Worm (Caenorhabditis elegans): Measurements from ENCODE around the gene ZC239.20.
"Not testable (repeated sequence)": the region's sequence is repeated elsewhere in the genome, so short reads cannot be mapped to it uniquely, and the experiment has no call there.

Gene ZC239.20

ce11 chrII:3215762-3216161 is 9.4 kb upstream of the ZC239.20 start, which contains the start of gene ZC239.3:
Gene ZC239.3 (plus strand): TSS chrII:3216062.
- not testable (repeated sequence) for TF ChIP-seq ZK185.1 (tag; optimal IDR thresholded peaks at IDR 0.05; ENCODE audit: poor library complexity, severe bottlenecking); repo-1 (tag; optimal IDR thresholded peaks at IDR 0.05); pha-4 (tag; optimal IDR thresholded peaks at IDR 0.05)

DNA sequence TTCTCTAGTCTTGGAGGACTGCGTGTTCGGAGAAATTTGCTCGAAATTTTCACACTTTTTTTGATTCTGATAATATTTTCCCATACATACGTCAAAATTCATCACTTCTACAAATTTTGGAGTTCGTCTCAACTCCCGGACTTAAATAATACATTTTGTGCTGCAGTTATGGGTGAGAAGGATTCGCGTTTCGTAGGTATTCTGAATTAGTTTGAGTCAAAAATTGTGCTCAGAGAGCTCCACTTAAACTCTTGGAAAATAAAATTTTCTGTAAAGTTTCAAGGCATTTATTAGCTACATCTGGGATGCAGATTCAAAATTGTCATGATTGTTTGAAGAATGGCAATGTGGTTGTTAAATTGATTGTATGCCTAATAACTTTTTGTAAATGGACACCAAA is 7.6 kb upstream of the ZC239.20 start, which contains the start of gene ZC239.4:
TSS of gene ZC239.4 (plus strand) at position 301 of the 400 bp plus-strand sequence.
- no peak for TF ChIP-seq C17E4.6 (GFP tag; IDR thresholded peaks at IDR 0.05)
- TF ChIP-seq nfyb-1 (GFP tag; IDR thresholded peaks at IDR 0.05): no peak
- TF ChIP-seq egl-44 (GFP tag; IDR thresholded peaks at IDR 0.05): no peak
- no peak for TF ChIP-seq hmg-20 (GFP tag; IDR thresholded peaks at IDR 0.05)
- TF ChIP-seq F39B2.1 (GFP tag; IDR thresholded peaks at IDR 0.05): no peak
- no peak for TF ChIP-seq lin-35 (GFP tag; optimal IDR thresholded peaks at IDR 0.05)
- TF ChIP-seq F33H1.4 (GFP tag; IDR thresholded peaks at IDR 0.05): no peak
- TF ChIP-seq aptf-3 (GFP tag; IDR thresholded peaks at IDR 0.05): no peak
- TF ChIP-seq athp-1 (tag; optimal IDR thresholded peaks at IDR 0.05): no peak
- no peak for TF ChIP-seq rec-8 (tag; optimal IDR thresholded peaks at IDR 0.05)

DNA sequence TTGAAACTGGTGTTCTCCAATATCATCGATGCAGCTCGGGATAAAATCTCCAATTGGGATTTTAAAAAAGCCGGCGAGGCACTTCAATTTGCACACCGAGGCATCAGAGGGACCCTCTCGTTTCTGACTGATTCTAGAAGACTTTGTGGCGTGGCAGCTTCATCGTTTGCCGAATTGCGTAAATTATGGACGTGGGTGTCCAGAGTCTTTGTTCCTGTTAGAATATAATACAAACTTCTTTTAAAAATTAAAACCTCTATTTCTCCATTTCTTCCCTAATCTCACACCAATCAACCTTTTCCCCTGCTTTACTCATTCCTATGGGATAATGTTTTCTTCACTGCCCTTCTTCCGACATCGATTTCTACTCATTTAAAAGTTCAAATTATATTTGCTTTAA is 4.0 kb upstream of the ZC239.20 start, which contains the start of gene ZC239.5:
TSS of gene ZC239.5 (plus strand) at position 301 of the 400 bp plus-strand sequence.
- no peak for TF ChIP-seq ztf-6 (GFP tag; IDR thresholded peaks at IDR 0.05)
- no peak for TF ChIP-seq rec-8 (tag; optimal IDR thresholded peaks at IDR 0.05)
- no peak for TF ChIP-seq lag-1 (GFP tag; IDR thresholded peaks at IDR 0.05)
- no peak for TF ChIP-seq pbrm-1 (GFP tag; IDR thresholded peaks at IDR 0.05)
- no peak for TF ChIP-seq ZK185.1 (tag; optimal IDR thresholded peaks at IDR 0.05; ENCODE audit: poor library complexity, severe bottlenecking)
- no peak for TF ChIP-seq mxl-1 (tag; optimal IDR thresholded peaks at IDR 0.05)
- no peak for TF ChIP-seq hsf-1 (GFP tag; IDR thresholded peaks at IDR 0.05)
- no peak for TF ChIP-seq F23B12.7 (tag; optimal IDR thresholded peaks at IDR 0.05; ENCODE audit: insufficient read depth)
- no peak for TF ChIP-seq ceh-27 (GFP tag; optimal IDR thresholded peaks at IDR 0.05)

ce11 chrII:3209251-3209650 is 2.9 kb upstream of the ZC239.20 start, which contains the start of gene ZC239.6:
Gene ZC239.6 (plus strand): TSS chrII:3209631.
- peak; percentile 53; the same call in 1 of the 2 replicates for TF ChIP-seq hsf-1 (GFP tag; IDR thresholded peaks at IDR 0.05)
- TF ChIP-seq ZK185.1 (tag; optimal IDR thresholded peaks at IDR 0.05; ENCODE audit: poor library complexity, severe bottlenecking): no peak
- TF ChIP-seq B0035.1 (tag; optimal IDR thresholded peaks at IDR 0.05): no peak
- peak; percentile 46; the same call in 1 of the 2 replicates for TF ChIP-seq hmg-1.2 (GFP tag; IDR thresholded peaks at IDR 0.05)
- no peak for TF ChIP-seq attf-6 (GFP tag; IDR thresholded peaks at IDR 0.05)
- no peak for TF ChIP-seq lir-1 (GFP tag; conservative IDR thresholded peaks at IDR 0.05)

- no peak for TF ChIP-seq atf-7 (tag; optimal IDR thresholded peaks at IDR 0.05)
- no peak for TF ChIP-seq D2030.7 (GFP tag; IDR thresholded peaks at IDR 0.05)
- no peak for TF ChIP-seq ztf-6 (GFP tag; IDR thresholded peaks at IDR 0.05)
Observed at ce11 chrII:3208679-3209078, 2.4 kb upstream of the ZC239.20 start, which contains the start of gene sdz-35. Gene sdz-35 (minus strand): TSS chrII:3208779.

DNA sequence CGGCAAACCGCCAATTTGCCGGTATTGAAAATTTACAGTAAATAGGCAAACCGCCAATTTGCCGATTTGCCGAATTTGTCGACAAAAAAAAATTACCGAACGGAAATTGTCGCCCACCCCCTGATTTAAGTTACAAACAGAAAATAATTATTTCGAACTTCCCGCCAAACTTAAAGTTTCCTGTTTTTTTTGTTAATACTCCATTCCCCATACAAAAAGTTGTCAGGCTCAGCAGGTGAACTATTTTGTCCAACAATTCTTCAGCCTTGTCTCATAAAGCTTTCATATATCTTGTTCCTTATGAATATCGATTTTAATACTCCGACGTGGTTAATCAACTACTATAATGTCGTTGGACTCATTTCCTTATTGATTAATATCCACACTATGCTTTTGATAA is 2.9 kb downstream of the ZC239.20 start, which contains the start of gene sri-50:
TSS of gene sri-50 (plus strand) at position 301 of the 400 bp plus-strand sequence.
- no peak for TF ChIP-seq ztf-28 (GFP tag; IDR thresholded peaks at IDR 0.05)

DNA sequence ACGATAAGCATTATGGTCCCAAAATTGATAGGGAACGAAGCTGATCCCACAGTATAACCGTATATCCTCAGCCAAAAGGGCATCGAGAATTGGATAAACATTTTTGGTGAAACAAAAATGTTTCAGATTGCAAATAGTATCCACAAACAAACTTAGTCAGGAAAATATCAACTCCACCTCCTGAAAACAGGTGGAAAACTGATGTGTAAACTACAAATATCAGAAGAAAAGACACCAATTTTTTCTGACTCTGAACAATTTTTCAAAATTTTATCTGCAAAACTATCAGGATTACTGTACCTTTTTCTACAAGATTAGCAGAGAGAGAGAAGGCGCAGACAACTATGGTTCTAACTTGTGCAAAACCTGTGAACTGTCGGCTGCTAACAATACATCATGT is 3.8 kb downstream of the ZC239.20 start, which contains the start of gene sri-53:
TSS of gene sri-53 (minus strand) at position 101 of the 400 bp plus-strand sequence.
- no peak for TF ChIP-seq madf-6 (GFP tag; IDR thresholded peaks at IDR 0.05)
- TF ChIP-seq B0261.1 (tag; optimal IDR thresholded peaks at IDR 0.05): no peak
- no peak for TF ChIP-seq ceh-100 (GFP tag; IDR thresholded peaks at IDR 0.05)
- no peak for TF ChIP-seq ama-1 (optimal IDR thresholded peaks at IDR 0.05)
- no peak for TF ChIP-seq ama-1 (GFP tag; optimal IDR thresholded peaks at IDR 0.05)
- TF ChIP-seq zim-3 (tag; optimal IDR thresholded peaks at IDR 0.05): no peak
- no peak for TF ChIP-seq mes-4 (tag; optimal IDR thresholded peaks at IDR 0.05)
- TF ChIP-seq lin-26 (GFP tag; IDR thresholded peaks at IDR 0.05): no peak
- TF ChIP-seq lsl-1 (GFP tag; optimal IDR thresholded peaks at IDR 0.05): no peak
- no peak for TF ChIP-seq hsf-1 (GFP tag; IDR thresholded peaks at IDR 0.05)
